Fruit fly (Drosophila melanogaster) whole organism, embryonic: Measurements from ENCODE around the gene CG33795.

Source experiments
- Asciz ChIP-seq: fragments of 200-800 bp; sonication (Bioruptor generic); optimal IDR thresholded peaks from 2 replicates; lab custom pipeline; 2017; ENCODE audit warnings: missing biosample characterization, mild to moderate bottlenecking, missing genetic modification characterization, missing genetic modification reagents
- Awh ChIP-seq: fragments of 200-800 bp; sonication (Bioruptor generic); IDR thresholded peaks from 2 replicates; pipeline ENCODE4, ENCODE4 v1.3.6; 2022; ENCODE audit warnings: missing biosample characterization, missing genetic modification characterization
- Blimp-1 ChIP-seq: fragments of 200-800 bp; sonication (Bioruptor generic); optimal IDR thresholded peaks from 3 replicates; lab custom pipeline; 2018; ENCODE audit warnings: missing biosample characterization, missing genetic modification characterization, mild to moderate bottlenecking, moderate library complexity, missing genetic modification reagents
- CG10147 ChIP-seq: fragments of 200-800 bp; sonication (Bioruptor generic); optimal IDR thresholded peaks from 2 replicates; lab custom pipeline; 2019; ENCODE audit warnings: missing biosample characterization, mild to moderate bottlenecking, missing genetic modification characterization, moderate library complexity
- CG10274 ChIP-seq: fragments of 200-800 bp; sonication (Bioruptor generic); optimal IDR thresholded peaks from 3 replicates; lab custom pipeline; 2017; ENCODE audit warnings: missing biosample characterization, mild to moderate bottlenecking, missing genetic modification characterization
- CG11247 ChIP-seq: fragments of 200-800 bp; sonication (Bioruptor generic); IDR thresholded peaks from 2 replicates; pipeline ENCODE4 v1.3.6; 2022; ENCODE audit warnings: missing biosample characterization, missing genetic modification characterization
- CG11723 ChIP-seq: fragments of 200-800 bp; sonication (Bioruptor generic); optimal IDR thresholded peaks from 2 replicates; lab custom pipeline; 2017; ENCODE audit warnings: missing biosample characterization, mild to moderate bottlenecking, missing genetic modification characterization
- CG17186 ChIP-seq: fragments of 200-800 bp; sonication (Bioruptor generic); optimal IDR thresholded peaks from 3 replicates; lab custom pipeline; 2017; ENCODE audit warnings: missing biosample characterization, missing genetic modification reagents, missing genetic modification characterization
- CG18011 ChIP-seq: fragments of 200-800 bp; sonication (Bioruptor generic); optimal IDR thresholded peaks from 2 replicates; lab custom pipeline; 2017; ENCODE audit warnings: missing biosample characterization, missing genetic modification characterization, mild to moderate bottlenecking, moderate library complexity, missing genotype
- CG1832 ChIP-seq: fragments of 200-800 bp; sonication (Bioruptor generic); optimal IDR thresholded peaks from 2 replicates; lab custom pipeline; 2017; ENCODE audit warnings: missing biosample characterization, mild to moderate bottlenecking, missing genetic modification characterization, inconsistent platforms
- CG2202 ChIP-seq: fragments of 200-800 bp; sonication (Bioruptor generic); optimal IDR thresholded peaks from 2 replicates; lab custom pipeline; 2018; ENCODE audit warnings: missing biosample characterization, mild to moderate bottlenecking, missing genetic modification characterization
- CG30403 ChIP-seq: fragments of 200-800 bp; sonication (Bioruptor generic); optimal IDR thresholded peaks from 3 replicates; lab custom pipeline; 2016; ENCODE audit warnings: missing biosample characterization, missing genetic modification characterization
- CG3838 ChIP-seq: fragments of 200-800 bp; sonication (Bioruptor generic); optimal IDR thresholded peaks from 3 replicates; lab custom pipeline; 2016; ENCODE audit warnings: missing biosample characterization, missing genetic modification characterization
- CG4404 ChIP-seq: fragments of 200-800 bp; sonication (Bioruptor generic); IDR thresholded peaks from 2 replicates; pipeline ENCODE4 v1.3.6; 2022; ENCODE audit warnings: missing biosample characterization, missing genetic modification characterization
- CG4424 ChIP-seq: fragments of 200-800 bp; sonication (Bioruptor generic); optimal IDR thresholded peaks from 3 replicates; lab custom pipeline; 2016; ENCODE audit warnings: missing biosample characterization, missing genetic modification characterization
- CG4617 ChIP-seq: fragments of 200-800 bp; sonication (Bioruptor generic); optimal IDR thresholded peaks from 3 replicates; lab custom pipeline; 2016; ENCODE audit warnings: missing biosample characterization, missing genetic modification characterization, borderline replicate concordance
- CG6254 ChIP-seq: fragments of 200-800 bp; sonication (Bioruptor generic); optimal IDR thresholded peaks from 3 replicates; lab custom pipeline; 2017; ENCODE audit warnings: mild to moderate bottlenecking, missing biosample characterization, missing genetic modification reagents, missing genetic modification characterization
- CG7839 ChIP-seq: fragments of 200-800 bp; sonication (Bioruptor generic); optimal IDR thresholded peaks from 3 replicates; lab custom pipeline; 2018; ENCODE audit warnings: missing biosample characterization, mild to moderate bottlenecking, missing genetic modification characterization, moderate library complexity
- CG8359 ChIP-seq: fragments of 200-800 bp; sonication (Bioruptor generic); optimal IDR thresholded peaks from 2 replicates; lab custom pipeline; 2017; ENCODE audit warnings: missing biosample characterization, mild to moderate bottlenecking, missing genetic modification characterization, borderline replicate concordance
- CG8765 ChIP-seq: fragments of 200-800 bp; sonication (Bioruptor generic); IDR thresholded peaks from 2 replicates; pipeline ENCODE4 v1.3.6; 2022; ENCODE audit warnings: missing biosample characterization, missing genetic modification characterization
- CG9215 ChIP-seq: fragments of 200-800 bp; sonication (Bioruptor generic); IDR thresholded peaks from 2 replicates; pipeline ENCODE4 v1.3.6; 2022; ENCODE audit warnings: missing biosample characterization, missing genetic modification characterization
- CG9727 ChIP-seq: fragments of 200-800 bp; sonication (Bioruptor generic); optimal IDR thresholded peaks from 3 replicates; lab custom pipeline; 2017; ENCODE audit warnings: missing biosample characterization, mild to moderate bottlenecking, missing genetic modification characterization
- CoRest ChIP-seq: fragments of 200-800 bp; sonication (Bioruptor generic); optimal IDR thresholded peaks from 3 replicates; lab custom pipeline; 2018; ENCODE audit warnings: missing biosample characterization, mild to moderate bottlenecking, missing genetic modification characterization, moderate library complexity
- D ChIP-seq, 2 experiments: fragments of 200-800 bp in 1 of 2; fragments of >200 bp in 1 of 2; sonication (Bioruptor generic) in 1 of 2; optimal IDR thresholded peaks; 2 replicates in 1 of 2; 3 replicates in 1 of 2; lab custom pipeline; 2017; ENCODE audit warnings: mild to moderate bottlenecking in 1 of 2, missing biosample characterization in 1 of 2, missing genetic modification characterization in 1 of 2, missing genetic modification reagents in 1 of 2
- Ets97D ChIP-seq: fragments of 200-800 bp; sonication (Bioruptor generic); optimal IDR thresholded peaks from 3 replicates; lab custom pipeline; 2016; ENCODE audit warnings: missing biosample characterization, missing genetic modification characterization
- Gsc ChIP-seq: fragments of 200-800 bp; sonication (Bioruptor generic); IDR thresholded peaks from 2 replicates; pipeline ENCODE4 v1.3.6; 2022; ENCODE audit warnings: missing biosample characterization, missing genetic modification characterization
- HLH3B ChIP-seq: fragments of 200-800 bp; sonication (Bioruptor generic); IDR thresholded peaks from 2 replicates; pipeline ENCODE4 v1.3.6; 2022; ENCODE audit warnings: missing biosample characterization, missing genetic modification characterization
- HLHmδ ChIP-seq: fragments of 200-800 bp; sonication (Bioruptor generic); optimal IDR thresholded peaks from 2 replicates; lab custom pipeline; 2018; ENCODE audit warnings: missing biosample characterization, mild to moderate bottlenecking, missing genetic modification characterization, moderate library complexity
- Hand ChIP-seq: fragments of 200-800 bp; sonication (Bioruptor generic); optimal IDR thresholded peaks from 2 replicates; lab custom pipeline; 2017; ENCODE audit warnings: mild to moderate bottlenecking, missing biosample characterization, missing genetic modification reagents, missing genetic modification characterization
- Lim3 ChIP-seq: fragments of 200-800 bp; sonication (Bioruptor generic); IDR thresholded peaks from 2 replicates; pipeline ENCODE4 v1.3.6; 2022; ENCODE audit warnings: missing biosample characterization, missing genetic modification characterization
- Optix ChIP-seq: fragments of 200-800 bp; sonication (Bioruptor generic); IDR thresholded peaks from 3 replicates; pipeline ENCODE4 v1.3.6; 2022; ENCODE audit warnings: missing biosample characterization, missing genetic modification characterization
- Six4 ChIP-seq: fragments of 200-800 bp; sonication (Bioruptor generic); optimal IDR thresholded peaks from 2 replicates; lab custom pipeline; 2016; ENCODE audit warnings: missing biosample characterization, missing genetic modification characterization
- az2 ChIP-seq: fragments of 200-800 bp; sonication (Bioruptor generic); optimal IDR thresholded peaks from 3 replicates; lab custom pipeline; 2016; ENCODE audit warnings: missing biosample characterization, missing genetic modification characterization
- crp ChIP-seq, 2 experiments: fragments of 200-800 bp; sonication (Bioruptor generic); optimal IDR thresholded peaks; 2 replicates in 1 of 2; 3 replicates in 1 of 2; lab custom pipeline; 2017; ENCODE audit warnings: missing biosample characterization in 2 of 2, missing genetic modification characterization in 2 of 2, mild to moderate bottlenecking in 1 of 2, moderate library complexity in 1 of 2
- dmrt11E ChIP-seq: fragments of 200-800 bp; sonication (Bioruptor generic); optimal IDR thresholded peaks from 3 replicates; lab custom pipeline; 2018; ENCODE audit warnings: missing biosample characterization, mild to moderate bottlenecking, missing genetic modification characterization, moderate library complexity
- eve ChIP-seq, 2 experiments: fragments of >200 bp; optimal IDR thresholded peaks; 2 replicates each; lab custom pipeline; 2017; ENCODE audit warnings: missing biosample characterization in 2 of 2, missing genetic modification characterization in 2 of 2
- gsb-n ChIP-seq: fragments of 200-800 bp; sonication (Bioruptor generic); optimal IDR thresholded peaks from 3 replicates; lab custom pipeline; 2018; ENCODE audit warnings: missing biosample characterization, mild to moderate bottlenecking, missing genetic modification characterization
- luna ChIP-seq: fragments of 200-800 bp; sonication (Bioruptor generic); optimal IDR thresholded peaks from 2 replicates; lab custom pipeline; 2016; ENCODE audit warnings: missing biosample characterization, missing genetic modification characterization
- pfk ChIP-seq: fragments of 200-800 bp; sonication (Bioruptor generic); optimal IDR thresholded peaks from 2 replicates; lab custom pipeline; 2018; ENCODE audit warnings: missing biosample characterization, mild to moderate bottlenecking, missing genetic modification characterization, moderate library complexity
- pho ChIP-seq: fragments of 200-800 bp; sonication (Bioruptor generic); optimal IDR thresholded peaks from 2 replicates; lab custom pipeline; 2016; ENCODE audit warnings: missing biosample characterization, missing genetic modification characterization
- sens-2 ChIP-seq: fragments of 200-800 bp; sonication (Bioruptor generic); IDR thresholded peaks from 2 replicates; pipeline ENCODE4 v1.3.6; 2022; ENCODE audit warnings: missing biosample characterization, missing genetic modification characterization
- shn ChIP-seq: fragments of 200-800 bp; sonication (Bioruptor generic); optimal IDR thresholded peaks from 3 replicates; lab custom pipeline; 2016; ENCODE audit warnings: missing biosample characterization, missing genetic modification characterization
- slou ChIP-seq: fragments of 200-800 bp; sonication (Bioruptor generic); optimal IDR thresholded peaks from 3 replicates; lab custom pipeline; 2016; ENCODE audit warnings: missing biosample characterization, missing genetic modification characterization
- so ChIP-seq: fragments of 200-800 bp; sonication (Bioruptor generic); IDR thresholded peaks from 3 replicates; pipeline ENCODE4 v1.3.6; 2022; ENCODE audit warnings: missing biosample characterization, missing genetic modification characterization
- stc ChIP-seq: fragments of 200-800 bp; sonication (Bioruptor generic); IDR thresholded peaks from 2 replicates; pipeline ENCODE4 v1.3.6; 2022; ENCODE audit warnings: missing biosample characterization, missing genetic modification characterization
- vfl ChIP-seq: fragments of 200-800 bp; sonication (Bioruptor generic); optimal IDR thresholded peaks from 2 replicates; lab custom pipeline; 2016; ENCODE audit warnings: missing biosample characterization, missing genetic modification characterization
- wek ChIP-seq: fragments of 200-800 bp; sonication (Bioruptor generic); optimal IDR thresholded peaks from 3 replicates; lab custom pipeline; 2018; ENCODE audit warnings: missing biosample characterization, mild to moderate bottlenecking, missing genetic modification characterization, moderate library complexity
- yki ChIP-seq: fragments of >200 bp; optimal IDR thresholded peaks from 3 replicates; lab custom pipeline; 2018
- z ChIP-seq: fragments of 200-800 bp; sonication (Bioruptor generic); IDR thresholded peaks from 3 replicates; pipeline ENCODE4 v1.3.6; 2022; ENCODE audit warnings: missing biosample characterization, missing genetic modification characterization

Gene CG33795

dm6 chr3L:16193851-16194709 is 22.9 kb upstream of the CG33795 start (continued):
- no peak for TF ChIP-seq CG9215 (GFP tag; lab: Robert Waterston, UW)
- peak; percentile 62 for TF ChIP-seq dmrt11E (tag; lab: Kevin White, UChicago)
- no peak for TF ChIP-seq CG10147 (GFP tag; lab: Kevin White, UChicago)
- TF ChIP-seq Lim3 (GFP tag; lab: Robert Waterston, UW): no peak
- no peak for TF ChIP-seq vfl (GFP tag; lab: Kevin White, UChicago)
- no peak for TF ChIP-seq Optix (GFP tag; lab: Robert Waterston, UW)
- no peak for TF ChIP-seq CG11247 (GFP tag; lab: Robert Waterston, UW)
- TF ChIP-seq HLHmδ: peak; percentile 62
- TF ChIP-seq CG8765 (GFP tag; lab: Robert Waterston, UW): no peak
- TF ChIP-seq CG6254 (GFP tag; lab: Kevin White, UChicago): peak; percentile 58
- peak; percentile 55 for TF ChIP-seq CG8359 (GFP tag; lab: Kevin White, UChicago)
- TF ChIP-seq az2: no peak
- peak; percentile 48 for TF ChIP-seq Asciz
- TF ChIP-seq Gsc: no peak
- TF ChIP-seq CG18011: no peak
- no peak for TF ChIP-seq luna
- TF ChIP-seq D (optimal IDR thresholded peaks at IDR 0.05; lab: Kevin White, UChicago): no peak
- peak; percentile 46 for TF ChIP-seq D (GFP tag; optimal IDR thresholded peaks at IDR 0.05; lab: Kevin White, UChicago)
- no peak for TF ChIP-seq CG3838 (GFP tag; lab: Kevin White, UChicago)
- no peak for TF ChIP-seq Ets97D
- TF ChIP-seq Hand (GFP tag; lab: Kevin White, UChicago): no peak
- TF ChIP-seq CG4404 (GFP tag; lab: Robert Waterston, UW): no peak
- no peak for TF ChIP-seq CG10274
- no peak for TF ChIP-seq z (GFP tag; lab: Robert Waterston, UW)
- peak; percentile 61 for TF ChIP-seq Blimp-1
- no peak for TF ChIP-seq CG7839 (tag; lab: Kevin White, UChicago)
- TF ChIP-seq pfk (GFP tag; lab: Kevin White, UChicago): no peak
- peak; percentile 29 for TF ChIP-seq wek (GFP tag; lab: Kevin White, UChicago)
- no peak for TF ChIP-seq stc (GFP tag; lab: Robert Waterston, UW)
- peak; percentile 18 for TF ChIP-seq CoRest (tag; lab: Kevin White, UChicago)
- TF ChIP-seq CG9727: peak; percentile 2
- no peak for TF ChIP-seq shn (GFP tag; lab: Kevin White, UChicago)
- peak; percentile 27 for TF ChIP-seq CG4424 (GFP tag; lab: Kevin White, UChicago)
- no peak for TF ChIP-seq pho (GFP tag; lab: Kevin White, UChicago)
- no peak for TF ChIP-seq slou (GFP tag; lab: Kevin White, UChicago)
- no peak for TF ChIP-seq sens-2 (GFP tag; lab: Robert Waterston, UW)
- TF ChIP-seq CG11723 (GFP tag; lab: Kevin White, UChicago): peak; percentile 53
- TF ChIP-seq CG4617 (GFP tag; lab: Kevin White, UChicago): no peak
- TF ChIP-seq CG1832 (GFP tag; lab: Kevin White, UChicago): no peak
- TF ChIP-seq CG30403 (GFP tag; lab: Kevin White, UChicago): no peak
- TF ChIP-seq crp (GFP tag; optimal IDR thresholded peaks at IDR 0.05; lab: Kevin White, UChicago): no peak
- TF ChIP-seq eve (GFP tag; optimal IDR thresholded peaks at IDR 0.05; lab: Kevin White, UChicago): no peak
- peak; percentile 59 for TF ChIP-seq gsb-n (tag; lab: Kevin White, UChicago)
- no peak for TF ChIP-seq so
- no peak for TF ChIP-seq CG17186 (GFP tag; lab: Kevin White, UChicago)
- no peak for TF ChIP-seq yki (lab: Kevin White, UChicago)
- 0 out of 2 replicates have a peak, but pooled peaks have one; percentile 23 for TF ChIP-seq Awh (GFP tag; lab: Robert Waterston, UW)
- no peak for TF ChIP-seq Six4
- no peak for TF ChIP-seq HLH3B (GFP tag; lab: Robert Waterston, UW)
- TF ChIP-seq CG2202 (tag; lab: Kevin White, UChicago): peak; percentile 84
